Worm (Caenorhabditis elegans) whole organism, mixed stage, embryonic: Measurements from ENCODE around the gene C17H11.4.

Source experiments
- blmp-1 ChIP-seq: fragments of 150-350 bp; optimal IDR thresholded peaks from 2 replicates; lab custom pipeline; 2014; ENCODE audit warnings: missing biosample characterization, missing genetic modification characterization
- nhr-28 ChIP-seq: fragments of 150-350 bp; optimal IDR thresholded peaks from 2 replicates; lab custom pipeline; 2014; ENCODE audit warnings: missing biosample characterization, missing genetic modification characterization
- pha-4 ChIP-seq: fragments of 150-350 bp; optimal IDR thresholded peaks from 2 replicates; lab custom pipeline; 2018; ENCODE audit warnings: missing biosample characterization, missing genetic modification reagents, missing genetic modification characterization
- snpc-4 ChIP-seq: fragments of 150-350 bp; optimal IDR thresholded peaks from 2 replicates; lab custom pipeline; 2014; ENCODE audit warnings: missing biosample characterization, missing genetic modification characterization

DNA sequence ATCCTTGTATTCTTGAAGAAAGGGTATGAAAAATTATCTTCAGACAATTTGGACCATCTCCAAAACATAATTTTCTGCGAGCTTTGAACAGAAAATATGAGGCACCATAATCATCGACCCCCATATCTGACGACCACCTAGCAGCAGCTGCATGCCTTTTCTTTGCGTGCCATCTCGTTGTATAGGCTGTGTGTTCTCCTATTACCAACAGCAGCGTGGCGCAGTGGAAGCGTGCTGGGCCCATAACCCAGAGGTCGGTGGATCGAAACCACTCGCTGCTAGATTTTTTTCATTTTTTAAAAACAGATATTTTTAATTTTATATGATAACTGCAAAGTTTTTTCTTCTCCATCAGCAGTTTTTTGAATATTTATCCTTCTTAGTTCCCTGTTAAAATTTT, 25.5 kb downstream of the C17H11.4 start:
- peak; percentile 66 for TF ChIP-seq pha-4 (tag; lab: Kevin White, UChicago)
- TF ChIP-seq blmp-1 (tag; lab: Kevin White, UChicago): no peak
- TF ChIP-seq nhr-28 (tag; lab: Kevin White, UChicago): no peak
- no peak for TF ChIP-seq snpc-4 (tag; lab: Kevin White, UChicago)
